Worm (Caenorhabditis elegans): ENCODE measurements around the gene Y105C5A.9.
A peak's percentile ranks its signal among the peaks of the same experiment; 100 is the strongest.
"Not testable (repeated sequence)": the region's sequence is repeated elsewhere in the genome, so short reads cannot be mapped to it uniquely, and the experiment has no call there.

The Y105C5A.9 gene

DNA sequence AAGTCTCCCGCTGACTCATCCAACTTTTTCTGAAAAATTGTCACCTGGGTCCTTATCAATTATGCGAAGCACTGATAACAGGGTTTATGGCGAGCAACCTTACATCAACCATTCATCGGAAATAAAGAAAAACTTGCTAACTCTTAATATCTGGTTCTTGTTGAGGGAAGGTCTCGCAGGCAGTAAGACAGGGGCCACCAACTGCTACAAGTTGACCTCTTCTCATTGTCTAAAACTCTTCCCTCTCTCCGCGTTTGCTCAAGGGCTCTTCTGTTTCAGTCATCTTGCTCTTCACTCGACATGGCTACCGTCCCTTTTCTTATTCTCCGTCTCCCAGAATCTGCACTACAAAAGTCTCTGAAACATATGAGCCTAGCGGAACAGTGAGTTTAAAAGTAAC lies 4.1 kb downstream of the Y105C5A.9 start, which contains the start of gene Y105C5A.10:
Y105C5A.10 (plus strand) TSS at position 301 of the 400 bp plus-strand sequence.
- not testable (repeated sequence) for TF ChIP-seq snpc-4 (tag; optimal IDR thresholded peaks at IDR 0.05); R02D3.7 (tag; optimal IDR thresholded peaks at IDR 0.05); ZK337.2 (GFP tag; IDR thresholded peaks at IDR 0.05)

DNA sequence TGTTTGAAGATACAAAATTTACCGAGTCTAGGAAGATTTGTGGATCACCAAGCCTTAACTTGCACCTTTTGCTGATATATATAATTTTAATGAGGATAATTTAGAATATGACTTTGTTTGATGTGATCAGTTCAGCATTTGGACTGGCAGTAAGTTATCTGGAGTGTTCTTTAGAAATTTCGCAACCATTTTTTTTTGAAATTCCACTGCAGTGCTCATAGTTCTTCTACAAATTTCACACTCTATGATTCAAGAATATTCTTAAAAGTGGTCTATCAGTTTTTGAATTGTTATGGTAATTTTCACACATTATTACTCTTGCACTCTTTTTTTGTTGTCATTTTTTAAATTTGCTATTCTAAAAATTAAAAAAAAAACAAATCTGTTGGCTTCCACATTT lies 7.9 kb downstream of the Y105C5A.9 start:
- TF ChIP-seq fkh-10 (GFP tag; optimal IDR thresholded peaks at IDR 0.05) (no peak), aha-1 (tag) (peak; percentile 91), lir-3 (tag; optimal IDR thresholded peaks at IDR 0.05) (no peak)

DNA sequence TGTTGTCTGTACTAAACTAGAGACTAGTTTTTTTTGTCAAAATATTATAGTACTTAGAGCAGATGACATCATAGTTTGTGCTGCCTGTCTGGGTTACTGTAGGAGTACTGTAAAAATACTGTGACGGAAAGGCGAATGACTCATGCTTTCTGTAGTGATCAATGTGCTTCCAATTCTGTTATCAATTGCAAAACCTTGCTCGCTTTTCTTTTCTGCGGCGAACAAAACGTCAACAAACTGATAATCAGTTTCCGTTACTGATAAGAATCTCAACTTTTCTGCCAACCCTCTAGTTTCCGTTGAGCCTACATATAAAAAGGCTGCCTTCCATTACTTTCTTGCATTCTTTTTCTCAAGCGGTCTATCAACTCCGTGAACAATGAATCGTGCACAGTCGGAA lies 9.5 kb downstream of the Y105C5A.9 start, which contains the start of gene Y105C5A.13:
Y105C5A.13 (plus strand) TSS at position 380 of the 400 bp plus-strand sequence.
- TF ChIP-seq nhr-25 (tag; optimal IDR thresholded peaks at IDR 0.05; ENCODE audit: borderline replicate concordance, insufficient read depth): no peak
- TF ChIP-seq hlh-11 (tag; optimal IDR thresholded peaks at IDR 0.05): peak; percentile 39
- TF ChIP-seq F44E2.7 (GFP tag; IDR thresholded peaks at IDR 0.05): no peak
- no peak for TF ChIP-seq nhr-6 (tag; optimal IDR thresholded peaks at IDR 0.05)
- TF ChIP-seq ceh-82 (tag; optimal IDR thresholded peaks at IDR 0.05): no peak
- TF ChIP-seq zip-11 (GFP tag; IDR thresholded peaks at IDR 0.05): no peak
- no peak for TF ChIP-seq daf-8 (GFP tag; IDR thresholded peaks at IDR 0.05)
- TF ChIP-seq nhr-76 (tag; optimal IDR thresholded peaks at IDR 0.05): no peak
- TF ChIP-seq hlh-30 (tag; optimal IDR thresholded peaks at IDR 0.05; ENCODE audit: insufficient read depth): no peak
- TF ChIP-seq fos-1 (tag; optimal IDR thresholded peaks at IDR 0.05): no peak
- TF ChIP-seq dpl-1 (GFP tag; optimal IDR thresholded peaks at IDR 0.05): no peak
- TF ChIP-seq zag-1 (tag; optimal IDR thresholded peaks at IDR 0.05): no peak
- no peak for TF ChIP-seq sdz-12 (GFP tag; optimal IDR thresholded peaks at IDR 0.05)
- no peak for TF ChIP-seq F10B5.3 (tag; optimal IDR thresholded peaks at IDR 0.05)
- TF ChIP-seq zip-2 (tag; optimal IDR thresholded peaks at IDR 0.05): no peak
- TF ChIP-seq pha-4 (GFP tag; IDR thresholded peaks at IDR 0.05): no peak
- no peak for TF ChIP-seq pha-4 (tag; optimal IDR thresholded peaks at IDR 0.05)
- TF ChIP-seq ZK337.2 (GFP tag; IDR thresholded peaks at IDR 0.05): no peak
- no peak for TF ChIP-seq set-16 (GFP tag; IDR thresholded peaks at IDR 0.05)
- TF ChIP-seq jun-1 (tag; optimal IDR thresholded peaks at IDR 0.05): no peak
- TF ChIP-seq lin-13 (GFP tag; optimal IDR thresholded peaks at IDR 0.05): no peak
- no peak for TF ChIP-seq egl-27 (tag; optimal IDR thresholded peaks at IDR 0.05)
- no peak for TF ChIP-seq ctbp-1 (GFP tag; IDR thresholded peaks at IDR 0.05)
- TF ChIP-seq madf-9 (GFP tag; conservative IDR thresholded peaks at IDR 0.05): no peak
- TF ChIP-seq dmd-6 (GFP tag; IDR thresholded peaks at IDR 0.05): peak; percentile 79
- TF ChIP-seq nhr-28 (tag; optimal IDR thresholded peaks at IDR 0.05): peak; percentile 72
- no peak for TF ChIP-seq mdt-29 (GFP tag; IDR thresholded peaks at IDR 0.05)
- TF ChIP-seq T26A8.4 (GFP tag; IDR thresholded peaks at IDR 0.05): no peak
- no peak for TF ChIP-seq daf-16 (GFP tag; optimal IDR thresholded peaks at IDR 0.05)
- TF ChIP-seq daf-16 (tag; optimal IDR thresholded peaks at IDR 0.05): peak; percentile 58
- no peak for TF ChIP-seq mxl-3 (GFP tag; optimal IDR thresholded peaks at IDR 0.05)
- TF ChIP-seq hmg-1.1 (GFP tag; IDR thresholded peaks at IDR 0.05): no peak
- peak; percentile 89 for TF ChIP-seq lin-1 (GFP tag; IDR thresholded peaks at IDR 0.05)
- TF ChIP-seq pqm-1 (tag; optimal IDR thresholded peaks at IDR 0.05): peak; percentile 88
- TF ChIP-seq attf-4 (tag; optimal IDR thresholded peaks at IDR 0.05): no peak
- TF ChIP-seq T20F7.1 (GFP tag; optimal IDR thresholded peaks at IDR 0.05): no peak
- TF ChIP-seq spr-3 (GFP tag; optimal IDR thresholded peaks at IDR 0.05): no peak
- no peak for TF ChIP-seq ceh-62 (tag; optimal IDR thresholded peaks at IDR 0.05)
- TF ChIP-seq lsy-2 (tag; optimal IDR thresholded peaks at IDR 0.05): no peak

Measured in whole organism, L4 larva.